Worm (Caenorhabditis elegans) whole organism, mixed stage, embryonic: ENCODE results near the gene C07G3.10.

ENCODE experiments used
- lin-13 ChIP-seq: fragments of 150-350 bp; optimal IDR thresholded peaks from 2 replicates; lab custom pipeline; 2014; ENCODE audit warnings: missing biosample characterization, missing genetic modification characterization
- tbx-8 ChIP-seq: fragments of 200-800 bp; sonication (Bioruptor generic); optimal IDR thresholded peaks from 2 replicates; lab custom pipeline; 2018; ENCODE audit warnings: mild to moderate bottlenecking, missing genetic modification characterization, moderate library complexity, missing compliant biosample characterization

ce11 chrV:3549553-3549952 is 47.4 kb downstream of the C07G3.10 start, which contains the start of gene sri-21:
- no peak for TF ChIP-seq tbx-8 (GFP tag; lab: Kevin White, UChicago)
- TF ChIP-seq lin-13 (tag; lab: Kevin White, UChicago), result no peak
